Fruit fly (Drosophila melanogaster) whole organism, embryonic: Measurements from ENCODE around the gene CG42693.

ENCODE experiments used
- Atf-2 ChIP-seq: fragments of 200-800 bp; sonication (Bioruptor generic); optimal IDR thresholded peaks from 2 replicates; lab custom pipeline; 2016; ENCODE audit warnings: missing biosample characterization, missing genetic modification characterization
- B-H1 ChIP-seq: fragments of 200-800 bp; sonication (Bioruptor generic); IDR thresholded peaks from 3 replicates; pipeline ENCODE4 v1.3.6; 2022; ENCODE audit warnings: missing biosample characterization, missing genetic modification characterization
- Blimp-1 ChIP-seq: fragments of 200-800 bp; sonication (Bioruptor generic); optimal IDR thresholded peaks from 3 replicates; lab custom pipeline; 2018; ENCODE audit warnings: missing biosample characterization, missing genetic modification characterization, mild to moderate bottlenecking, moderate library complexity, missing genetic modification reagents
- BtbVII ChIP-seq: fragments of 200-800 bp; sonication (Bioruptor generic); optimal IDR thresholded peaks from 3 replicates; lab custom pipeline; 2017; ENCODE audit warnings: missing biosample characterization, mild to moderate bottlenecking, missing genetic modification characterization
- CG10209 ChIP-seq: fragments of 200-800 bp; sonication (Bioruptor generic); optimal IDR thresholded peaks from 3 replicates; lab custom pipeline; 2017; ENCODE audit warnings: missing biosample characterization, mild to moderate bottlenecking, missing genetic modification characterization, missing genetic modification reagents
- CG10565 ChIP-seq: fragments of 200-800 bp; sonication (Bioruptor generic); optimal IDR thresholded peaks from 3 replicates; lab custom pipeline; 2016; ENCODE audit warnings: missing biosample characterization, mild to moderate bottlenecking, missing genetic modification characterization
- CG11247 ChIP-seq: fragments of 200-800 bp; sonication (Bioruptor generic); IDR thresholded peaks from 2 replicates; pipeline ENCODE4 v1.3.6; 2022; ENCODE audit warnings: missing biosample characterization, missing genetic modification characterization
- CG12104 ChIP-seq: fragments of 200-800 bp; sonication (Bioruptor generic); optimal IDR thresholded peaks from 3 replicates; lab custom pipeline; 2016; ENCODE audit warnings: missing biosample characterization, missing genetic modification characterization
- CG14014 ChIP-seq: fragments of 200-800 bp; sonication (Bioruptor generic); IDR thresholded peaks from 2 replicates; pipeline ENCODE4 v1.3.6; 2022; ENCODE audit warnings: missing biosample characterization, missing genetic modification characterization
- CG1602 ChIP-seq: fragments of 200-800 bp; sonication (Bioruptor generic); optimal IDR thresholded peaks from 3 replicates; lab custom pipeline; 2016; ENCODE audit warnings: missing biosample characterization, missing genetic modification characterization
- CG17385 ChIP-seq: fragments of 200-800 bp; sonication (Bioruptor generic); optimal IDR thresholded peaks from 3 replicates; lab custom pipeline; 2018; ENCODE audit warnings: missing biosample characterization, mild to moderate bottlenecking, missing genetic modification characterization
- CG1832 ChIP-seq: fragments of 200-800 bp; sonication (Bioruptor generic); optimal IDR thresholded peaks from 2 replicates; lab custom pipeline; 2017; ENCODE audit warnings: missing biosample characterization, mild to moderate bottlenecking, missing genetic modification characterization, inconsistent platforms
- CG32772 ChIP-seq: fragments of 200-800 bp; sonication (Bioruptor generic); IDR thresholded peaks from 2 replicates; pipeline ENCODE4 v1.3.6; 2022; ENCODE audit warnings: missing biosample characterization, missing genetic modification characterization
- CG4404 ChIP-seq: fragments of 200-800 bp; sonication (Bioruptor generic); IDR thresholded peaks from 2 replicates; pipeline ENCODE4 v1.3.6; 2022; ENCODE audit warnings: missing biosample characterization, missing genetic modification characterization
- CG4617 ChIP-seq: fragments of 200-800 bp; sonication (Bioruptor generic); optimal IDR thresholded peaks from 3 replicates; lab custom pipeline; 2016; ENCODE audit warnings: missing biosample characterization, missing genetic modification characterization, borderline replicate concordance
- CG8290 ChIP-seq, 3 experiments: fragments of 200-800 bp; sonication (Bioruptor generic); optimal IDR thresholded peaks; 2 replicates each; lab custom pipeline; 2016 to 2019; ENCODE audit warnings: missing biosample characterization in 3 of 3, missing genetic modification characterization in 3 of 3, mild to moderate bottlenecking in 2 of 3, moderate library complexity in 1 of 3
- CG9876 ChIP-seq: fragments of 200-800 bp; sonication (Bioruptor generic); optimal IDR thresholded peaks from 2 replicates; lab custom pipeline; 2016; ENCODE audit warnings: missing biosample characterization, missing genetic modification characterization
- CTCF ChIP-seq: fragments of 200-800 bp; sonication (Bioruptor generic); optimal IDR thresholded peaks from 2 replicates; lab custom pipeline; 2017; ENCODE audit warnings: missing biosample characterization, mild to moderate bottlenecking, missing genetic modification characterization, moderate library complexity
- CoRest ChIP-seq: fragments of 200-800 bp; sonication (Bioruptor generic); optimal IDR thresholded peaks from 3 replicates; lab custom pipeline; 2018; ENCODE audit warnings: missing biosample characterization, mild to moderate bottlenecking, missing genetic modification characterization, moderate library complexity
- Dll ChIP-seq: fragments of 200-800 bp; sonication (Bioruptor generic); IDR thresholded peaks from 4 replicates; pipeline ENCODE4 v1.3.6; 2022; ENCODE audit warnings: missing biosample characterization, missing genetic modification characterization; ENCODE audit not compliant: partially characterized antibody
- H15 ChIP-seq: fragments of 200-800 bp; sonication (Bioruptor generic); IDR thresholded peaks from 3 replicates; pipeline ENCODE4 v1.3.6; 2022; ENCODE audit warnings: missing biosample characterization, missing genetic modification characterization
- HLH54F ChIP-seq: fragments of 200-800 bp; sonication (Bioruptor generic); optimal IDR thresholded peaks from 3 replicates; lab custom pipeline; 2016; ENCODE audit warnings: missing biosample characterization, missing genetic modification characterization
- NC2β ChIP-seq: fragments of 200-800 bp; sonication (Bioruptor generic); optimal IDR thresholded peaks from 2 replicates; lab custom pipeline; 2016; ENCODE audit warnings: missing biosample characterization, missing genetic modification characterization
- NfI ChIP-seq: fragments of 200-800 bp; sonication (Bioruptor generic); optimal IDR thresholded peaks from 3 replicates; lab custom pipeline; 2018; ENCODE audit warnings: missing biosample characterization, mild to moderate bottlenecking, missing genetic modification characterization, moderate library complexity
- Oli ChIP-seq: fragments of 200-800 bp; sonication (Bioruptor generic); optimal IDR thresholded peaks from 2 replicates; lab custom pipeline; 2018; ENCODE audit warnings: missing biosample characterization, mild to moderate bottlenecking, missing genetic modification characterization, moderate library complexity
- Sin3A ChIP-seq: fragments of >200 bp; optimal IDR thresholded peaks from 2 replicates; lab custom pipeline; 2018
- Tbp ChIP-seq: fragments of >200 bp; optimal IDR thresholded peaks from 2 replicates; lab custom pipeline; 2018; ENCODE audit warnings: missing biosample characterization, missing genetic modification characterization
- ara ChIP-seq: fragments of 200-800 bp; sonication (Bioruptor generic); IDR thresholded peaks from 2 replicates; pipeline ENCODE4 v1.3.6; 2022; ENCODE audit warnings: missing biosample characterization, missing genetic modification characterization
- bsh ChIP-seq, 2 experiments: fragments of 200-800 bp; sonication (Bioruptor generic); optimal IDR thresholded peaks; 2 replicates each; lab custom pipeline; 2017 to 2018; ENCODE audit warnings: mild to moderate bottlenecking in 2 of 2, missing biosample characterization in 2 of 2, missing genetic modification characterization in 2 of 2, moderate library complexity in 1 of 2
- cas ChIP-seq: fragments of 200-800 bp; sonication (Bioruptor generic); IDR thresholded peaks from 2 replicates; pipeline ENCODE4 v1.3.6; 2022; ENCODE audit warnings: missing biosample characterization, missing genetic modification characterization
- dm ChIP-seq: fragments of 200-800 bp; sonication (Bioruptor generic); optimal IDR thresholded peaks from 3 replicates; lab custom pipeline; 2016; ENCODE audit warnings: missing biosample characterization, missing genetic modification characterization
- ems ChIP-seq: fragments of 200-800 bp; sonication (Bioruptor generic); optimal IDR thresholded peaks from 3 replicates; lab custom pipeline; 2016; ENCODE audit warnings: missing biosample characterization, missing genetic modification characterization
- fd102C ChIP-seq: fragments of 200-800 bp; sonication (Bioruptor generic); optimal IDR thresholded peaks from 2 replicates; lab custom pipeline; 2018; ENCODE audit warnings: missing biosample characterization, mild to moderate bottlenecking, missing genetic modification characterization, moderate library complexity
- fd64A ChIP-seq: fragments of 200-800 bp; sonication (Bioruptor generic); optimal IDR thresholded peaks from 3 replicates; lab custom pipeline; 2018; ENCODE audit warnings: missing biosample characterization, mild to moderate bottlenecking, missing genetic modification characterization
- grn ChIP-seq: fragments of 200-800 bp; sonication (Bioruptor generic); optimal IDR thresholded peaks from 3 replicates; lab custom pipeline; 2017; ENCODE audit warnings: missing biosample characterization, missing genetic modification characterization
- gro ChIP-seq: fragments of 200-800 bp; sonication (Bioruptor generic); optimal IDR thresholded peaks from 2 replicates; lab custom pipeline; 2016; ENCODE audit warnings: missing biosample characterization, missing genetic modification characterization
- her ChIP-seq: fragments of 200-800 bp; sonication (Bioruptor generic); optimal IDR thresholded peaks from 2 replicates; lab custom pipeline; 2016; ENCODE audit warnings: missing biosample characterization, missing genetic modification characterization
- jing ChIP-seq: fragments of 200-800 bp; sonication (Bioruptor generic); optimal IDR thresholded peaks from 2 replicates; lab custom pipeline; 2018; ENCODE audit warnings: missing biosample characterization, mild to moderate bottlenecking, missing genetic modification characterization
- org-1 ChIP-seq: fragments of 200-800 bp; sonication (Bioruptor generic); optimal IDR thresholded peaks from 2 replicates; lab custom pipeline; 2017; ENCODE audit warnings: missing biosample characterization, missing genetic modification characterization
- pan ChIP-seq, 4 experiments: fragments of >200 bp in 3 of 4; fragments of 200-800 bp in 1 of 4; sonication (Bioruptor generic) in 1 of 4; optimal IDR thresholded peaks in 3 of 4; IDR thresholded peaks in 1 of 4; 2 replicates each; pipeline versions ENCODE4 v1.3.6 to Lab custom; 2017 to 2022; ENCODE audit warnings: missing biosample characterization in 2 of 4, missing genetic modification characterization in 2 of 4, mixed read lengths in 1 of 4
- pb ChIP-seq: fragments of 200-800 bp; sonication (Bioruptor generic); optimal IDR thresholded peaks from 3 replicates; lab custom pipeline; 2016; ENCODE audit warnings: missing biosample characterization, missing genetic modification characterization
- pho ChIP-seq: fragments of 200-800 bp; sonication (Bioruptor generic); optimal IDR thresholded peaks from 2 replicates; lab custom pipeline; 2016; ENCODE audit warnings: missing biosample characterization, missing genetic modification characterization
- pum ChIP-seq: fragments of 200-800 bp; sonication (Bioruptor generic); optimal IDR thresholded peaks from 2 replicates; lab custom pipeline; 2016; ENCODE audit warnings: missing biosample characterization, missing genetic modification characterization
- rib ChIP-seq: fragments of 200-800 bp; sonication (Bioruptor generic); IDR thresholded peaks from 2 replicates; pipeline ENCODE4 v1.3.6; 2022; ENCODE audit warnings: missing biosample characterization, missing genetic modification characterization
- ro ChIP-seq: fragments of 200-800 bp; sonication (Bioruptor generic); IDR thresholded peaks from 2 replicates; pipeline ENCODE4 v1.3.6; 2022; ENCODE audit warnings: missing biosample characterization, missing genetic modification characterization
- so ChIP-seq: fragments of 200-800 bp; sonication (Bioruptor generic); IDR thresholded peaks from 3 replicates; pipeline ENCODE4 v1.3.6; 2022; ENCODE audit warnings: missing biosample characterization, missing genetic modification characterization
- toy ChIP-seq: fragments of 200-800 bp; sonication (Bioruptor generic); IDR thresholded peaks from 2 replicates; pipeline ENCODE4 v1.3.6; 2022; ENCODE audit warnings: missing biosample characterization, missing genetic modification characterization
- usp ChIP-seq: fragments of >200 bp; optimal IDR thresholded peaks from 2 replicates; lab custom pipeline; 2017; ENCODE audit warnings: missing biosample characterization, missing genetic modification characterization
- wek ChIP-seq: fragments of 200-800 bp; sonication (Bioruptor generic); optimal IDR thresholded peaks from 3 replicates; lab custom pipeline; 2018; ENCODE audit warnings: missing biosample characterization, mild to moderate bottlenecking, missing genetic modification characterization, moderate library complexity
- yki ChIP-seq: fragments of >200 bp; optimal IDR thresholded peaks from 3 replicates; lab custom pipeline; 2018
- zen ChIP-seq: fragments of 200-800 bp; sonication (Bioruptor generic); optimal IDR thresholded peaks from 3 replicates; lab custom pipeline; 2018; ENCODE audit warnings: missing biosample characterization, mild to moderate bottlenecking, missing genetic modification characterization, moderate library complexity

Gene CG42693

DNA sequence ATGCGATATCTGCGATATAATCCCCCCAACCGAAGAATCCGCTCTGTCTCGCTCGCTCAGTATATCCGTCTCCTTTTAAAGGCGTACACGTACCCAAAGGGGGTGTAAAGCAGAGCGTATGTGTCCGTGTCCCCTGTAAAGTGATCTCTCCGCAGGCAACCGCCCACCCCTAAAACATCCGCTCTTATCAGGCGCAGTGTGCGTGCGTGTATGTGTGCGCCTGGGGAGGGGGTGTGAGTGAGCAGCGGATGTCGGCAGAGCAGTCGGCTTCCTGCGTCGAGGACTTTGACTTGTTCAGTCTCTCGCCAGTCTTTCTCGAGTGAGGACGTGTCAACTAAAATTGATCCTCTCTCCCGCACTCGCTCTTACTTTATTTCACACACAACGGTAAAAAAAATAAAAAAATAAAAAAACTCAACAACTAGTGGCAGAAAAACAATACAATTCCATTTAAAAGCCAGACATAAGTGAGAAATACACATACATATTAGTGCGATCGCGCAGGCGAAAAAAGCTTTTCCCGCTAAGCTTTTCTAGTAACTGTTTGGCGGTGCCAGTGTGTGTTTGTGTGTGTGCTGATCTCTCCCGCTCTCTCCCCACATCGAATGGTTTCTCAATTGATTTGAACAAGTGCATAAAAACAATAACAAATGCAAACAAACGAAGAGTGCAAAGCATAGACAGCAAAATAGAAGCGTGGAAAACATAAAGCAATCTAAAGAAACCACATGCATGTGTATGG lies 17.5 kb upstream of the CG42693 start (continued):
- 0 out of 3 replicates have a peak, but pooled peaks have one; percentile 29 for TF ChIP-seq so (GFP tag; lab: Robert Waterston, UW)
- TF ChIP-seq jing (GFP tag; lab: Kevin White, UChicago) = no peak
- no peak for TF ChIP-seq CG9876 (GFP tag; lab: Kevin White, UChicago)
- no peak for TF ChIP-seq CG4404 (GFP tag; lab: Robert Waterston, UW)
- TF ChIP-seq NC2β (GFP tag; lab: Kevin White, UChicago) = peak; percentile 18
- no peak for TF ChIP-seq Sin3A (lab: Kevin White, UChicago)
- no peak for TF ChIP-seq fd102C
- peak; percentile 76 for TF ChIP-seq CG1832 (GFP tag; lab: Kevin White, UChicago)
- TF ChIP-seq Blimp-1 (GFP tag; lab: Kevin White, UChicago) = no peak
- no peak for TF ChIP-seq Atf-2 (GFP tag; lab: Kevin White, UChicago)
- TF ChIP-seq yki = no peak
- no peak for TF ChIP-seq ro (GFP tag; lab: Robert Waterston, UW)
- no peak for TF ChIP-seq CG10565 (GFP tag; lab: Kevin White, UChicago)
- TF ChIP-seq BtbVII (GFP tag; lab: Kevin White, UChicago) = no peak
- TF ChIP-seq CG4617 (GFP tag; lab: Kevin White, UChicago) = no peak
- no peak for TF ChIP-seq org-1
- 0 out of 2 replicates have a peak, but pooled peaks have one; percentile 10 for TF ChIP-seq CG14014
- no peak for TF ChIP-seq CoRest
- TF ChIP-seq CTCF (GFP tag; lab: Kevin White, UChicago) = no peak
- TF ChIP-seq CG10209 = no peak
- no peak for TF ChIP-seq grn (GFP tag; lab: Kevin White, UChicago)
- no peak for TF ChIP-seq CG17385 (GFP tag; lab: Kevin White, UChicago)
- TF ChIP-seq CG32772 = peak; percentile 31; the same call in 1 of the 2 replicates
- TF ChIP-seq NfI (GFP tag; lab: Kevin White, UChicago) = no peak
- no peak for TF ChIP-seq pho (GFP tag; lab: Kevin White, UChicago)
- no peak for TF ChIP-seq bsh (GFP tag; optimal IDR thresholded peaks at IDR 0.05; lab: Kevin White, UChicago)
- TF ChIP-seq dm (GFP tag; lab: Kevin White, UChicago) = no peak
- no peak for TF ChIP-seq CG1602 (GFP tag; lab: Kevin White, UChicago)
- no peak for TF ChIP-seq ara (GFP tag; lab: Robert Waterston, UW)
- TF ChIP-seq pb (GFP tag; lab: Kevin White, UChicago) = no peak
- no peak for TF ChIP-seq usp (GFP tag; lab: Kevin White, UChicago)
- TF ChIP-seq toy (GFP tag; lab: Robert Waterston, UW) = no peak
- no peak for TF ChIP-seq pum (GFP tag; lab: Kevin White, UChicago)
- TF ChIP-seq pan (optimal IDR thresholded peaks at IDR 0.05; lab: Kevin White, UChicago) = no peak
- TF ChIP-seq pan (GFP tag; optimal IDR thresholded peaks at IDR 0.05 in 1 of 2, IDR thresholded peaks at IDR 0.05 in 1 of 2) = peak in 1 of 2 experiments; percentile 22
- no peak for TF ChIP-seq her (GFP tag; lab: Kevin White, UChicago)
- TF ChIP-seq HLH54F (GFP tag; lab: Kevin White, UChicago) = no peak
- TF ChIP-seq ems (GFP tag; lab: Kevin White, UChicago) = no peak
- no peak for TF ChIP-seq Tbp (GFP tag; lab: Kevin White, UChicago)
- TF ChIP-seq CG12104 = no peak
- TF ChIP-seq CG11247 (GFP tag; lab: Robert Waterston, UW) = no peak
- peak; percentile 37; the same call in 1 of the 2 replicates for TF ChIP-seq rib (GFP tag; lab: Robert Waterston, UW)
- no peak for TF ChIP-seq B-H1
- no peak for TF ChIP-seq H15
- no peak for TF ChIP-seq fd64A (GFP tag; lab: Kevin White, UChicago)
- TF ChIP-seq wek (GFP tag; lab: Kevin White, UChicago) = no peak
- no peak for TF ChIP-seq cas (GFP tag; lab: Robert Waterston, UW)
- TF ChIP-seq Dll (GFP tag; lab: Robert Waterston, UW) = no peak
- no peak for TF ChIP-seq CG8290 (GFP tag; optimal IDR thresholded peaks at IDR 0.05; lab: Kevin White, UChicago)
- TF ChIP-seq CG8290 (tag; optimal IDR thresholded peaks at IDR 0.05; lab: Kevin White, UChicago) = peak; percentile 9 to 34
- TF ChIP-seq gro (GFP tag; lab: Kevin White, UChicago) = no peak
- no peak for TF ChIP-seq Oli
- no peak for TF ChIP-seq zen
